Worm (Caenorhabditis elegans): Measurements from ENCODE around the gene rnp-3.

- peak; percentile 57 for TF ChIP-seq jun-1 (tag; optimal IDR thresholded peaks at IDR 0.05)
- TF ChIP-seq pha-4 (tag; optimal IDR thresholded peaks at IDR 0.05): peak; percentile 86
- TF ChIP-seq nhr-11 (tag; optimal IDR thresholded peaks at IDR 0.05): no peak
- no peak for TF ChIP-seq daf-12 (tag; optimal IDR thresholded peaks at IDR 0.05)
- TF ChIP-seq elt-1 (tag; optimal IDR thresholded peaks at IDR 0.05): no peak
- TF ChIP-seq mdl-1 (tag; optimal IDR thresholded peaks at IDR 0.05): peak; percentile 42
- TF ChIP-seq ceh-9 (tag; optimal IDR thresholded peaks at IDR 0.05): no peak
- TF ChIP-seq ceh-28 (tag; optimal IDR thresholded peaks at IDR 0.05): no peak
- TF ChIP-seq zag-1 (tag; optimal IDR thresholded peaks at IDR 0.05): no peak
- TF ChIP-seq ceh-16 (tag; optimal IDR thresholded peaks at IDR 0.05): no peak
- TF ChIP-seq ama-1 (optimal IDR thresholded peaks at IDR 0.05): peak; percentile 86
- TF ChIP-seq nhr-28 (tag; optimal IDR thresholded peaks at IDR 0.05): no peak
These were observed 41.5 kb downstream of the rnp-3 start for ce11 chrIV:4215349-4215748.
